Worm (Caenorhabditis elegans): ENCODE measurements around the gene srd-5.

- TF ChIP-seq ama-1 (optimal IDR thresholded peaks at IDR 0.05) (no peak), hmbx-1 (tag; optimal IDR thresholded peaks at IDR 0.05) (no peak), hnd-1 (tag; optimal IDR thresholded peaks at IDR 0.05) (no peak), F13C5.2 (tag; optimal IDR thresholded peaks at IDR 0.05) (no peak), B0310.2 (tag; optimal IDR thresholded peaks at IDR 0.05) (no peak), tbx-11 (GFP tag; IDR thresholded peaks at IDR 0.05) (no peak), aly-1 (tag; optimal IDR thresholded peaks at IDR 0.05) (no peak)
These were observed 3.0 kb downstream of the srd-5 start for ce11 chrIV:5671325-5671724.
